Worm (Caenorhabditis elegans): ENCODE data around the gene srg-8.

DNA sequence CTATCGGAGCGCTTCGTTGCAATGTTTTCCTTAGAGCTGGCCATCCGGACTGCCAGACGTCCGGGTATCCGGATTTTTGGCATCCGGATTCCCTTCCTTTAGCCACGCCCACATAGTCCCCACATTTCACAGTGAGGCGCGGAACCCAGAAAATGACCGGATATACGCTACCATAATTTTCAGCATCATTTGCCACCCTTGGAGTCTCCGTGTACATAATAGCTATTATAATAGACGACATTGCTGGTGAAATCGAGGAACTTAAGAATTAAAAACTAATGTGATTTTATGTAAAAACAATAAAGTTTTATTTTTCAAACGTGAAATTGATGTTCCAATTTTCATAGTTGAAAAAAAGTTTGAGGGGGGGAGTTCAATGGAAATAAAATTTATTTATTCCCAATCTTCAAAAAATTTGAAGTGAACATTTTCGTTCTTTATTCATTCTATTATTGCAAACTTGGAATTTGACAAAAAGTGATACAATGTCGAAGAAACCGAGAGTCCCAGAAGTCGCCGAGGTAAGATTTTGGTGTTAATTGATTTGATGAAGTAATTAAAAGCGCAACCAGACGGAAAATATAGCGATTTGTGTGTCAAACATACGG is 44.3 kb downstream of the srg-8 start:
- TF ChIP-seq unc-130 (GFP tag; optimal IDR thresholded peaks at IDR 0.05): peak; percentile 4
- no peak for TF ChIP-seq ceh-44 (GFP tag; IDR thresholded peaks at IDR 0.05)
- TF ChIP-seq lin-15B (tag; optimal IDR thresholded peaks at IDR 0.05): no peak
- TF ChIP-seq egl-27 (tag; optimal IDR thresholded peaks at IDR 0.05): no peak
- TF ChIP-seq pqm-1 (tag; optimal IDR thresholded peaks at IDR 0.05): no peak
- no peak for TF ChIP-seq nhr-237 (tag; optimal IDR thresholded peaks at IDR 0.05)
- no peak for TF ChIP-seq lin-13 (GFP tag; optimal IDR thresholded peaks at IDR 0.05)
- no peak for TF ChIP-seq ceh-28 (tag; optimal IDR thresholded peaks at IDR 0.05)
- no peak for TF ChIP-seq dpl-1 (GFP tag; optimal IDR thresholded peaks at IDR 0.05)
- TF ChIP-seq unc-62 (GFP tag; optimal IDR thresholded peaks at IDR 0.05 in 1 of 2): no peak
- no peak for TF ChIP-seq unc-62 (tag; optimal IDR thresholded peaks at IDR 0.05)
- no peak for TF ChIP-seq lir-3 (tag; optimal IDR thresholded peaks at IDR 0.05)
- no peak for TF ChIP-seq ZK546.5 (tag; optimal IDR thresholded peaks at IDR 0.05)
- no peak for TF ChIP-seq mdl-1 (tag; optimal IDR thresholded peaks at IDR 0.05)

Measured in whole organism, L4 larva.